Worm (Caenorhabditis elegans): ENCODE data around the gene C35D10.1.
A peak's percentile ranks its signal among the peaks of the same experiment; 100 is the strongest.

The C35D10.1 gene

DNA sequence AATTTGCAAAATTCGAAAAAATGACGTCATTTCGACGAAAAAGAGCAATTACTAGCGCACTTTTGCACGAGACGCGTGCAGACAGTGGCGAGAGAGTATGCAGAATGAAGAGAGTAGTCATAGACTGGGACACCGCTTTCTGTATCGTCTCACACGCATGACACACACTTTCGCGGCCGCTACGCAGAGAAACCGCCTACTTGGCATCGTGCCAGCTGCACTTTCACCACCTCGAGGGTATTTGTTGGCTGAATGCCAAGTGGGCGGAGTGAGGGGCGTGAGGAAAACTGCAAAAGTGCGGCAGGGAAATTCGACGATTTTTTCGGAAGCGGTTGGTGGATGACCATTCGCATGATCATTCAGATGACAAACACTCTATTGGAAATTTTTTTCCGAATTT lies 20.2 kb downstream of the C35D10.1 start (continued):
- TF ChIP-seq madf-10 (tag; optimal IDR thresholded peaks at IDR 0.05) (peak; percentile 95), hsf-1 (GFP tag; IDR thresholded peaks at IDR 0.05) (peak; percentile 75), F23B12.7 (tag; optimal IDR thresholded peaks at IDR 0.05; ENCODE audit: insufficient read depth) (peak; percentile 41), egrh-3 (GFP tag; IDR thresholded peaks at IDR 0.05) (peak; percentile 70), unc-62 (GFP tag; optimal IDR thresholded peaks at IDR 0.05) (peak; percentile 77), lag-1 (GFP tag; IDR thresholded peaks at IDR 0.05) (peak; percentile 86; the same call in 1 of the 2 replicates), bed-1 (GFP tag; IDR thresholded peaks at IDR 0.05) (peak; percentile 86; the same call in 1 of the 2 replicates), C06A6.2 (GFP tag; conservative IDR thresholded peaks at IDR 0.05) (peak; percentile 100), nhr-120 (GFP tag; IDR thresholded peaks at IDR 0.05) (no peak), lsy-27 (tag; optimal IDR thresholded peaks at IDR 0.05; ENCODE audit: borderline replicate concordance, insufficient read depth) (no peak), Y56A3A.18 (GFP tag; IDR thresholded peaks at IDR 0.05) (peak; percentile 88), efl-1 (GFP tag; optimal IDR thresholded peaks at IDR 0.05) (peak; percentile 66), attf-6 (GFP tag; IDR thresholded peaks at IDR 0.05) (0 out of 2 replicates have a peak, but pooled peaks have one; percentile 62), nhr-90 (tag; optimal IDR thresholded peaks at IDR 0.05) (peak; percentile 97), tbp1 (GFP tag; optimal IDR thresholded peaks at IDR 0.05) (peak; percentile 77), ekl-4 (GFP tag; IDR thresholded peaks at IDR 0.05) (peak; percentile 98), K12H6.12 (tag; optimal IDR thresholded peaks at IDR 0.05) (peak; percentile 100), C17E4.6 (GFP tag; IDR thresholded peaks at IDR 0.05) (peak; percentile 87), egl-44 (GFP tag; IDR thresholded peaks at IDR 0.05) (peak; percentile 98), attf-5 (GFP tag; optimal IDR thresholded peaks at IDR 0.05) (peak; percentile 99), lin-35 (GFP tag; optimal IDR thresholded peaks at IDR 0.05) (peak in 2 of 3 experiments; percentile 68 to 96), Y53F4B.3 (GFP tag; IDR thresholded peaks at IDR 0.05) (no peak), ets-4 (GFP tag; optimal IDR thresholded peaks at IDR 0.05) (peak; percentile 99), madf-6 (GFP tag; IDR thresholded peaks at IDR 0.05) (peak; percentile 78), lir-1 (GFP tag; conservative IDR thresholded peaks at IDR 0.05) (peak; percentile 96), D2030.7 (GFP tag; IDR thresholded peaks at IDR 0.05) (peak; percentile 41), pha-4 (tag; optimal IDR thresholded peaks at IDR 0.05) (peak; percentile 84), B0261.1 (tag; optimal IDR thresholded peaks at IDR 0.05) (peak; percentile 37), let-607 (tag; optimal IDR thresholded peaks at IDR 0.05) (peak; percentile 94 to 95), somi-1 (GFP tag; optimal IDR thresholded peaks at IDR 0.05) (peak; percentile 100), mel-28 (tag; optimal IDR thresholded peaks at IDR 0.05; ENCODE audit: borderline replicate concordance) (peak; percentile 48), dox-1 (GFP tag; IDR thresholded peaks at IDR 0.05) (peak; percentile 99), ztf-6 (GFP tag; IDR thresholded peaks at IDR 0.05) (peak; percentile 96), T26A5.8 (tag; optimal IDR thresholded peaks at IDR 0.05) (no peak), hlh-12 (tag; optimal IDR thresholded peaks at IDR 0.05) (no peak), athp-1 (tag; optimal IDR thresholded peaks at IDR 0.05) (peak; percentile 96), ama-1 (optimal IDR thresholded peaks at IDR 0.05) (no peak), ama-1 (GFP tag; optimal IDR thresholded peaks at IDR 0.05) (no peak), dpff-1 (tag; optimal IDR thresholded peaks at IDR 0.05) (peak; percentile 7), mcd-1 (GFP tag; IDR thresholded peaks at IDR 0.05) (peak; percentile 97), Y67H2A.10 (GFP tag; conservative IDR thresholded peaks at IDR 0.05) (peak; percentile 89), snpc-3.4 (tag; optimal IDR thresholded peaks at IDR 0.05) (no peak), bed-2 (GFP tag; IDR thresholded peaks at IDR 0.05) (peak; percentile 86), F52B5.7 (tag; optimal IDR thresholded peaks at IDR 0.05) (peak; percentile 95), aptf-3 (GFP tag; IDR thresholded peaks at IDR 0.05) (no peak), ceh-58 (GFP tag; IDR thresholded peaks at IDR 0.05) (peak; percentile 84; the same call in 1 of the 2 replicates), hmg-20 (GFP tag; IDR thresholded peaks at IDR 0.05) (peak; percentile 83; the same call in 1 of the 2 replicates), F33H1.4 (GFP tag; IDR thresholded peaks at IDR 0.05) (peak; percentile 78), snpc-1.3 (tag; optimal IDR thresholded peaks at IDR 0.05; ENCODE audit: insufficient read depth) (no peak)
